Fruit fly (Drosophila melanogaster): ENCODE data around the gene MstProx.

MstProx gene

DNA sequence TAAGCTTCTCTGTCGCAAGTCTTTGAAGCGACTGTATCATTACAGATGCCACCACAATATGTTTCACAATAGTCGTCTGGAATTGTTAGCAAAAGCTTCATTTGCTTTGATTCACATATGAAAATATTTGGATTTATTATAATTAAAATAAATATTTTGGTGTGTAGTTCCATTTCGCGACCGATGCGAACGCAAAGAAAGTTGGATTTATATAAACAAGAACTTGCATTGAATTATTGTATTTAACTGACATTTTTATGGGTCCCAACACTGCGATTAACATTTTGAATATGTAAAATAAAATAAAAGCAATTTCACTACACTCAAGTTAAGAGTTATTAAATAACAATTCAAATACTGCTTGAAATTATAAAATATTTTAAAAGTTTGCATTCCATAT is at the start of gene MstProx:
MstProx (minus strand) TSS at position 101 of the 400 bp plus-strand sequence.
- TF ChIP-seq Abd-B (GFP tag; optimal IDR thresholded peaks at IDR 0.05) (no peak), Myc (optimal IDR thresholded peaks at IDR 0.05) (no peak), CG9705 (GFP tag; optimal IDR thresholded peaks at IDR 0.05) (no peak), foxo (GFP tag; optimal IDR thresholded peaks at IDR 0.05) (no peak), h (GFP tag; optimal IDR thresholded peaks at IDR 0.05) (no peak), tai (GFP tag; optimal IDR thresholded peaks at IDR 0.05) (no peak), psq (GFP tag; optimal IDR thresholded peaks at IDR 0.05) (no peak), Mio (GFP tag; optimal IDR thresholded peaks at IDR 0.05) (no peak), sv (GFP tag; optimal IDR thresholded peaks at IDR 0.05) (no peak), Dif (GFP tag; optimal IDR thresholded peaks at IDR 0.05; ENCODE audit: partially characterized antibody) (no peak), jim (GFP tag; optimal IDR thresholded peaks at IDR 0.05) (no peak), HLH106 (tag; optimal IDR thresholded peaks at IDR 0.05) (no peak), Hnf4 (GFP tag; optimal IDR thresholded peaks at IDR 0.05) (no peak), ey (GFP tag; optimal IDR thresholded peaks at IDR 0.05) (no peak), Hr83 (GFP tag; optimal IDR thresholded peaks at IDR 0.05; ENCODE audit: poor library complexity, severe bottlenecking) (no peak), dsf (GFP tag; optimal IDR thresholded peaks at IDR 0.05; ENCODE audit: borderline replicate concordance) (no peak), Hr78 (GFP tag; optimal IDR thresholded peaks at IDR 0.05) (no peak)

DNA sequence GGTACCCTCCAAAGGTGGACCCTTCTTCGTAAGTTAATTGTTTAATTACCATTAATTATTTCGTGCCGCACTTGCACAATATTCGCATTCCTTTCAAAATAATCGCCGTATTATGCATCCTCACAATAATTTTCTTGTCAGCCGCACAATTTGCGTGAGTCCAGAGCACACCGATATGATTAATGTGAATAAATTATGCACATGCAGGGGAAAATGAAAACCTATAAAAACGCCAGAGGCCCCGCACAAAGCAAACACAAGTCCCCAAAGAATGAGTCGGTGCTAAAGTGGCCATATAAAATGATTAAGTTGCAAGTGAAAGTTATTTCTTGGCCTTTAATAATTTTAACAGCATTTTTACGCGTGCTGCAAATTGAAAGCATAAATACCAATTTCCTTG is 37.5 kb upstream of the MstProx start, which contains the start of gene Ir84a:
Ir84a (plus strand) TSS at position 301 of the 400 bp plus-strand sequence.
- TF ChIP-seq Sp1 (GFP tag; optimal IDR thresholded peaks at IDR 0.05) (no peak), jim (GFP tag; optimal IDR thresholded peaks at IDR 0.05) (no peak), Rel (GFP tag; optimal IDR thresholded peaks at IDR 0.05) (no peak), Rel (tag; optimal IDR thresholded peaks at IDR 0.05) (no peak), Hr83 (GFP tag; optimal IDR thresholded peaks at IDR 0.05; ENCODE audit: poor library complexity, severe bottlenecking) (no peak), usp (GFP tag; optimal IDR thresholded peaks at IDR 0.05) (no peak), CrebA (GFP tag; optimal IDR thresholded peaks at IDR 0.05; ENCODE audit: borderline replicate concordance) (no peak), dl (GFP tag; optimal IDR thresholded peaks at IDR 0.05; ENCODE audit: insufficient read depth in 1 of 2, partially characterized antibody in 2 of 2) (no peak), tai (GFP tag; optimal IDR thresholded peaks at IDR 0.05) (no peak)

DNA sequence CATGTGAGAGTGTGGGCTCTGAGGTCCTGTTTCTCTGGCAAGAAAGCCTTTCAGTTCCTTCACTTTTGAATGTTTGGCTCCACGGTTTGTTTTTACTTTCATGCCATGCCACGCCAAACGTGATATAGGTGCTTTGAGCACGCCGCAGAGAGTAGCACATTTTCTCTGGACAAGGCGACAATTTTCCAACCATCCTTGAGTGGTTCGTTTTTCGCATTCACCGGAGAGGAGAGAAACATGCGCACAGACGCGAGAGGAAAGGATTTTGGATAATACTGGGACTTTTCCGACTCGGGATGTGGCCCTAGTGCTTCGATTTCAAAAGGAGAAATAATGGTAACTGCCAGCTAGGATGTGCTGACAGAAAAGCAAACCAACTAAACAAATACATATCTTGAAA is 24.9 kb upstream of the MstProx start:
- TF ChIP-seq Hr78 (GFP tag; optimal IDR thresholded peaks at IDR 0.05) (no peak), fru (GFP tag; optimal IDR thresholded peaks at IDR 0.05) (no peak), sage (GFP tag; optimal IDR thresholded peaks at IDR 0.05) (no peak), Abd-B (GFP tag; optimal IDR thresholded peaks at IDR 0.05) (no peak), rgr (GFP tag; optimal IDR thresholded peaks at IDR 0.05) (no peak), jim (GFP tag; optimal IDR thresholded peaks at IDR 0.05) (no peak), Sp1 (GFP tag; optimal IDR thresholded peaks at IDR 0.05) (no peak), Rel (GFP tag; optimal IDR thresholded peaks at IDR 0.05) (no peak), Rel (tag; optimal IDR thresholded peaks at IDR 0.05) (no peak), GATAd (GFP tag; optimal IDR thresholded peaks at IDR 0.05) (no peak), dmrt93B (GFP tag; optimal IDR thresholded peaks at IDR 0.05) (no peak), woc (GFP tag; optimal IDR thresholded peaks at IDR 0.05) (no peak), HLH106 (tag; optimal IDR thresholded peaks at IDR 0.05) (no peak), foxo (GFP tag; optimal IDR thresholded peaks at IDR 0.05) (no peak), lola (GFP tag; optimal IDR thresholded peaks at IDR 0.05) (no peak), CG32264 (GFP tag; optimal IDR thresholded peaks at IDR 0.05) (no peak), tai (GFP tag; optimal IDR thresholded peaks at IDR 0.05) (no peak), Hnf4 (GFP tag; optimal IDR thresholded peaks at IDR 0.05) (no peak), Dfd (GFP tag; optimal IDR thresholded peaks at IDR 0.05) (no peak), OdsH (GFP tag; optimal IDR thresholded peaks at IDR 0.05) (no peak), Mio (GFP tag; optimal IDR thresholded peaks at IDR 0.05) (no peak)

DNA sequence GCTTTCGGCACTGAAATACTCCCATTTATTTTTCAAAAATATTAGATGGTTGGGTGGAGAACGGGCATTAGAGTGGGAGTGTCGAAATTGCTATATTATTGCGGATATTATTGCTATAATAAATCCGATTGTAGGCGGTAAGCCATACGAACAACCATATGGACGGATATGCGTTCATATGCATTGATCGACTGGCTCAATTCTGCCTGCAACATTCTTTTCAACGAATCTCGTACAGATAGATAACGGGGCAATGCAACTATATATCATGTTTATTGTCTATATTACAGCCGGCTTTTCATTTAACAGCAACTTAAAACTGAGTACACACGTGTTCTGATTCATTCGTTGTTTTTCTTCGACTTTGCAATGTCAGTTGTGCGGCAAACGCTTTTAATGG is 22.0 kb upstream of the MstProx start, which contains the start of gene CG42650:
CG42650 (plus strand) TSS at position 301 of the 400 bp plus-strand sequence.
- no peak for TF ChIP-seq dl (GFP tag; optimal IDR thresholded peaks at IDR 0.05; ENCODE audit: insufficient read depth in 1 of 2, partially characterized antibody in 2 of 2)
- TF ChIP-seq dmrt93B (GFP tag; optimal IDR thresholded peaks at IDR 0.05) = no peak
- TF ChIP-seq lola (GFP tag; optimal IDR thresholded peaks at IDR 0.05) = no peak
- TF ChIP-seq rgr (GFP tag; optimal IDR thresholded peaks at IDR 0.05) = no peak
- TF ChIP-seq sv (GFP tag; optimal IDR thresholded peaks at IDR 0.05) = no peak
- no peak for TF ChIP-seq h (GFP tag; optimal IDR thresholded peaks at IDR 0.05)
- no peak for TF ChIP-seq foxo (GFP tag; optimal IDR thresholded peaks at IDR 0.05)
- TF ChIP-seq psq (GFP tag; optimal IDR thresholded peaks at IDR 0.05) = no peak
- TF ChIP-seq CG9705 (GFP tag; optimal IDR thresholded peaks at IDR 0.05) = no peak
- TF ChIP-seq Abd-B (GFP tag; optimal IDR thresholded peaks at IDR 0.05) = no peak
- TF ChIP-seq Sp1 (GFP tag; optimal IDR thresholded peaks at IDR 0.05) = no peak
- no peak for TF ChIP-seq Dif (GFP tag; optimal IDR thresholded peaks at IDR 0.05; ENCODE audit: partially characterized antibody)
- no peak for TF ChIP-seq N (GFP tag; optimal IDR thresholded peaks at IDR 0.05)
- no peak for TF ChIP-seq dsf (GFP tag; optimal IDR thresholded peaks at IDR 0.05; ENCODE audit: borderline replicate concordance)
- TF ChIP-seq CG32264 (GFP tag; optimal IDR thresholded peaks at IDR 0.05) = no peak
- TF ChIP-seq HLH106 (tag; optimal IDR thresholded peaks at IDR 0.05) = no peak
- no peak for TF ChIP-seq sage (GFP tag; optimal IDR thresholded peaks at IDR 0.05)
- TF ChIP-seq usp (GFP tag; optimal IDR thresholded peaks at IDR 0.05) = no peak
